Worm (Caenorhabditis elegans): ENCODE results near the gene T22C8.6.

- no peak for TF ChIP-seq nhr-11 (tag; optimal IDR thresholded peaks at IDR 0.05)
- no peak for TF ChIP-seq nhr-25 (tag; optimal IDR thresholded peaks at IDR 0.05)
- no peak for TF ChIP-seq dmd-4 (tag; optimal IDR thresholded peaks at IDR 0.05)
These were observed 40.9 kb downstream of the T22C8.6 start for ce11 chrII:8589227-8589626.

Measured in whole organism, L2 larva.